Worm (Caenorhabditis elegans): ENCODE measurements around the gene C29H12.2.

DNA sequence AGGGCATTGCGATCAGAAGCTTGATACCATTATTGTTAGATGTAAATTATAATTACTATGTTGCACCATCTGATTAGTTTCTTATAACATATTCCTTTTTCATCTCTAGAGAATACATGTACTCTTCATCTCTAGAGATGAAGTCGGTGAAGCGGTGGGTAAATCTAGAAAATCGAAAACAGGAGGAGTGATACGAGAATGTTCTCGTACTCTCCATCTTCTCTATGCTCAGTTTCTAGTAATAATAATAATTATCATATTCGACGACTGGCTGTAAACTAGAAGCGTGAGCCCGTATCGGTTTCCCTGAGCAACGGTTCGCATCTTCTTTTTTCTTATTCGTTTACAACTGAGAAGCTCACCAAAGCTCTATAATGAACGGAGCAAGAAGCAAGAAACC lies 15.8 kb upstream of the C29H12.2 start:
- TF ChIP-seq ama-1 (optimal IDR thresholded peaks at IDR 0.05) (no peak), nhr-12 (tag; optimal IDR thresholded peaks at IDR 0.05) (no peak), ceh-90 (tag; optimal IDR thresholded peaks at IDR 0.05) (no peak), elt-2 (tag; optimal IDR thresholded peaks at IDR 0.05) (no peak), ces-1 (GFP tag; optimal IDR thresholded peaks at IDR 0.05) (no peak), egl-13 (tag; optimal IDR thresholded peaks at IDR 0.05) (no peak), nhr-77 (tag; optimal IDR thresholded peaks at IDR 0.05) (no peak)

Data from whole organism, L1 larva.